Fruit fly (Drosophila melanogaster) whole organism, wandering third instar larva: ENCODE measurements around the gene raw.

ENCODE experiments used
- Abd-B ChIP-seq: fragments of >200 bp; optimal IDR thresholded peaks from 2 replicates; lab custom pipeline; 2017; ENCODE audit warnings: missing biosample characterization, missing genetic modification characterization
- CG9705 ChIP-seq: fragments of 200-800 bp; sonication (Bioruptor generic); optimal IDR thresholded peaks from 2 replicates; lab custom pipeline; 2018; ENCODE audit warnings: missing biosample characterization, mild to moderate bottlenecking, missing genetic modification characterization
- Dfd ChIP-seq: fragments of >200 bp; optimal IDR thresholded peaks from 2 replicates; lab custom pipeline; 2017; ENCODE audit warnings: missing biosample characterization, missing genetic modification characterization
- Dif ChIP-seq: fragments of 200-275, 200-300 bp; sonication (Bioruptor generic); optimal IDR thresholded peaks from 2 replicates; lab custom pipeline; 2018; ENCODE audit warnings: missing biosample characterization, missing genetic modification characterization; ENCODE audit not compliant: partially characterized antibody
- HLH106 ChIP-seq: fragments of 200-800 bp; optimal IDR thresholded peaks from 3 replicates; lab custom pipeline; 2019; ENCODE audit warnings: missing biosample characterization, mild to moderate bottlenecking, missing genetic modification characterization, moderate library complexity
- Hnf4 ChIP-seq: fragments of 200-800 bp; sonication (Bioruptor generic); optimal IDR thresholded peaks from 2 replicates; lab custom pipeline; 2016; ENCODE audit warnings: missing biosample characterization, mild to moderate bottlenecking, missing genetic modification characterization
- Hr78 ChIP-seq: fragments of >200 bp; optimal IDR thresholded peaks from 2 replicates; lab custom pipeline; 2017; ENCODE audit warnings: missing biosample characterization, missing genetic modification characterization
- Jra ChIP-seq: sonication (Bioruptor generic); optimal IDR thresholded peaks from 2 replicates; lab custom pipeline; 2016; ENCODE audit warnings: missing biosample characterization, missing genetic modification characterization
- Mio ChIP-seq: sonication (Bioruptor generic); optimal IDR thresholded peaks from 2 replicates; lab custom pipeline; 2016; ENCODE audit warnings: missing biosample characterization, missing genetic modification characterization
- N ChIP-seq: fragments of >200 bp; optimal IDR thresholded peaks from 2 replicates; lab custom pipeline; 2018; ENCODE audit warnings: missing biosample characterization, missing external identifiers, missing genetic modification characterization
- OdsH ChIP-seq: fragments of 200-800 bp; sonication (Bioruptor generic); optimal IDR thresholded peaks from 2 replicates; lab custom pipeline; 2016; ENCODE audit warnings: missing biosample characterization, mild to moderate bottlenecking, missing genetic modification characterization
- Rel ChIP-seq, 2 experiments: fragments of 200-800 bp; sonication (Bioruptor generic) in 1 of 2; optimal IDR thresholded peaks; 2 replicates in 1 of 2; 3 replicates in 1 of 2; lab custom pipeline; 2016 to 2019; ENCODE audit warnings: mild to moderate bottlenecking in 2 of 2, missing biosample characterization in 2 of 2, missing genetic modification characterization in 2 of 2, moderate library complexity in 1 of 2
- Vsx2 ChIP-seq: fragments of 200-300, 225-300 bp; sonication (Bioruptor generic); optimal IDR thresholded peaks from 2 replicates; lab custom pipeline; 2018; ENCODE audit warnings: missing biosample characterization, missing genetic modification characterization; ENCODE audit not compliant: partially characterized antibody
- br ChIP-seq: fragments of 200-800 bp; sonication (Bioruptor generic); optimal IDR thresholded peaks from 2 replicates; lab custom pipeline; 2016; ENCODE audit warnings: missing biosample characterization, missing genetic modification characterization
- brk ChIP-seq: fragments of 200-800 bp; sonication (Bioruptor generic); optimal IDR thresholded peaks from 2 replicates; lab custom pipeline; 2016; ENCODE audit warnings: missing biosample characterization, mild to moderate bottlenecking, missing genetic modification characterization
- dmrt93B ChIP-seq: fragments of 200-800 bp; sonication (Bioruptor generic); optimal IDR thresholded peaks from 2 replicates; lab custom pipeline; 2018; ENCODE audit warnings: missing biosample characterization, mild to moderate bottlenecking, missing genetic modification characterization
- dsf ChIP-seq: sonication (Bioruptor generic); optimal IDR thresholded peaks from 2 replicates; lab custom pipeline; 2016; ENCODE audit warnings: missing biosample characterization, missing genetic modification characterization, borderline replicate concordance
- ey ChIP-seq: fragments of 200-800 bp; sonication (Bioruptor generic); optimal IDR thresholded peaks from 2 replicates; lab custom pipeline; 2016; ENCODE audit warnings: missing biosample characterization, missing genetic modification characterization
- foxo ChIP-seq, 2 experiments: fragments of 200-800 bp; sonication (Bioruptor generic); optimal IDR thresholded peaks; 2 replicates in 1 of 2; 3 replicates in 1 of 2; lab custom pipeline; 2016 to 2017; ENCODE audit warnings: missing biosample characterization in 2 of 2, missing genetic modification characterization in 2 of 2
- fru ChIP-seq: fragments of 200-800 bp; sonication (Bioruptor generic); optimal IDR thresholded peaks from 3 replicates; lab custom pipeline; 2016; ENCODE audit warnings: missing biosample characterization, mild to moderate bottlenecking, missing genetic modification characterization
- h ChIP-seq: fragments of 200-800 bp; sonication (Bioruptor generic); optimal IDR thresholded peaks from 3 replicates; lab custom pipeline; 2016; ENCODE audit warnings: missing biosample characterization, mild to moderate bottlenecking, missing genetic modification characterization
- jim ChIP-seq: fragments of 175-275, 200-325 bp; sonication (Bioruptor generic); optimal IDR thresholded peaks from 2 replicates; lab custom pipeline; 2016; ENCODE audit warnings: missing biosample characterization, mild to moderate bottlenecking, missing genetic modification characterization
- lola ChIP-seq: fragments of >200 bp; optimal IDR thresholded peaks from 2 replicates; lab custom pipeline; 2017; ENCODE audit warnings: missing biosample characterization, missing genetic modification characterization
- pan ChIP-seq: fragments of >200 bp; optimal IDR thresholded peaks from 2 replicates; lab custom pipeline; 2017
- psq ChIP-seq: fragments of 200-800 bp; sonication (Bioruptor generic); optimal IDR thresholded peaks from 3 replicates; lab custom pipeline; 2017; ENCODE audit warnings: missing biosample characterization, mild to moderate bottlenecking, missing genetic modification characterization, moderate library complexity
- rgr ChIP-seq: fragments of 200-800 bp; sonication (Bioruptor generic); optimal IDR thresholded peaks from 3 replicates; lab custom pipeline; 2016; ENCODE audit warnings: missing biosample characterization, mild to moderate bottlenecking, missing genetic modification characterization
- sv ChIP-seq: fragments of 200-800 bp; sonication (Bioruptor generic); optimal IDR thresholded peaks from 3 replicates; lab custom pipeline; 2016; ENCODE audit warnings: missing biosample characterization, missing genetic modification characterization
- tai ChIP-seq: sonication (Bioruptor generic); optimal IDR thresholded peaks from 2 replicates; lab custom pipeline; 2016; ENCODE audit warnings: missing biosample characterization, missing genetic modification characterization
- usp ChIP-seq: fragments of >200 bp; optimal IDR thresholded peaks from 2 replicates; lab custom pipeline; 2017; ENCODE audit warnings: missing biosample characterization, missing genetic modification characterization
- woc ChIP-seq: sonication (Bioruptor generic); optimal IDR thresholded peaks from 2 replicates; lab custom pipeline; 2016; ENCODE audit warnings: missing biosample characterization, mild to moderate bottlenecking, missing genetic modification characterization

Gene raw

DNA sequence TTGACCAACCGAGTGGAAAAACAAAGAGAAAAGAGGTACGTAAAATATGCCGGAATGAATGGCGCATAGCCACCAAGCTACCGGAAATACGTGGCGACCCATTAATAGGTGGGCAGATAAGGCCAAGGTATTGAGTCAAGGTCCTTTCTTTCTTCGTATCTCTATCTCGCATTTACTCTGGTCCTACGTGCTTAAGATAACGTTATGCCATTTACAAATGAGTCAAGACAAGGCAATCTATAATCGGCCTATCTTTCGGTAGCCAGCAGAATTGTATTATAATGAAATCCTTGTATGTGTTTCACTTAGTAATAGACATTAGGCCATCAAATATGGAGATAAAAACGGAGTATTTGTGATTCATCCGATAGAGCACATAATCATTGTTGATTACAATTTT lies 24.1 kb downstream of the raw start:
- TF ChIP-seq h (GFP tag; lab: Kevin White, UChicago) (no peak), OdsH (no peak), Mio (GFP tag; lab: Kevin White, UChicago) (no peak), Jra (no peak), Rel (GFP tag; optimal IDR thresholded peaks at IDR 0.05; lab: Kevin White, UChicago) (no peak), Rel (tag; optimal IDR thresholded peaks at IDR 0.05; lab: Kevin White, UChicago) (no peak), Dif (GFP tag; lab: Kevin White, UChicago) (no peak), HLH106 (tag; lab: Kevin White, UChicago) (no peak), Vsx2 (no peak), ey (GFP tag; lab: Kevin White, UChicago) (no peak), fru (GFP tag; lab: Kevin White, UChicago) (no peak), foxo (GFP tag; optimal IDR thresholded peaks at IDR 0.05; lab: Kevin White, UChicago) (no peak), Abd-B (GFP tag; lab: Kevin White, UChicago) (no peak), jim (GFP tag; lab: Kevin White, UChicago) (no peak), woc (GFP tag; lab: Kevin White, UChicago) (no peak), pan (lab: Kevin White, UChicago) (no peak), Hr78 (GFP tag; lab: Kevin White, UChicago) (no peak), sv (GFP tag; lab: Kevin White, UChicago) (no peak), lola (no peak), br (GFP tag; lab: Kevin White, UChicago) (no peak)

DNA sequence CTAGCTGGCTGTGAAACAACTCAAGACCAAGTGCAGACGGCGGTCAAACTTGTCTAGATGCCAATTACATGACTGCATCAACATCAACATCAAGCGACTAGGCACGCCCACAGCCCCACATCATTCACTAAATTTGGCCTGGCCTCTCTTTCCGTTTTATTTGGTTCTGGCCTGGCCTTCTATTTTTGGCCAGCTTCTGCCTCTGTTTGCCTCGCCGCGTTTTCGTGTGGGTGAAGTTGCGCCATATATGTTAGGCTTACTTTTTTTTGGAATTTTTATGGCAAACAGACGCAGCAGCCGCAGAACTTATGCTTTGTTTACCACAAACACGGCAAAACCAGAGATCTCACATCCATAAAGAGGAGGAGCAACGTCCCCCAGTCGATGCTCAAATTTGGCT lies 25.0 kb downstream of the raw start:
- TF ChIP-seq brk (GFP tag; lab: Kevin White, UChicago) (no peak), br (GFP tag; lab: Kevin White, UChicago) (no peak), psq (GFP tag; lab: Kevin White, UChicago) (no peak), Dfd (GFP tag; lab: Kevin White, UChicago) (no peak), rgr (no peak), jim (GFP tag; lab: Kevin White, UChicago) (no peak), dsf (GFP tag; lab: Kevin White, UChicago) (no peak), ey (GFP tag; lab: Kevin White, UChicago) (no peak), pan (lab: Kevin White, UChicago) (no peak), CG9705 (no peak), Mio (GFP tag; lab: Kevin White, UChicago) (no peak), dmrt93B (GFP tag; lab: Kevin White, UChicago) (no peak), Rel (GFP tag; optimal IDR thresholded peaks at IDR 0.05; lab: Kevin White, UChicago) (no peak), Rel (tag; optimal IDR thresholded peaks at IDR 0.05; lab: Kevin White, UChicago) (no peak), Hr78 (GFP tag; lab: Kevin White, UChicago) (no peak), Hnf4 (GFP tag; lab: Kevin White, UChicago) (no peak), tai (GFP tag; lab: Kevin White, UChicago) (no peak)

DNA sequence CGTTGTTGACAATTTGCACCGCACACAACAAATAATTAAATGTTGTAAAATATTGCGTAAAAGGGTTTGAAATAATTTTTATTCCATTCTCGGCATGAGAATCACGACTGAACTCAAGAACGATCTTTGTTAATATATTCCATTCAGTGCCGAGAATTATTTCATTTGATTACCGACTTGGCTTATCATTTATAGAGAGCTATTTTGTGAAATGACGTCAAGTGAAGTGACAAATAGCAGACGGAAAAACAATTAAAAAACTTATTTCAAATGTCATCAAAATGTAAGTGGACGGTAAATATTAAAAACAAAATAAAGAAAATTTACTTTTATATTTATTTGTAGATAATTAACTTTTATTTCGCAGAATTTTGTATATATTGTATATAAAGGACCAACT lies 25.9 kb downstream of the raw start:
- TF ChIP-seq dsf (GFP tag; lab: Kevin White, UChicago) (no peak), jim (GFP tag; lab: Kevin White, UChicago) (no peak), br (GFP tag; lab: Kevin White, UChicago) (no peak), Hnf4 (GFP tag; lab: Kevin White, UChicago) (no peak), pan (lab: Kevin White, UChicago) (no peak), usp (GFP tag; lab: Kevin White, UChicago) (no peak), Rel (GFP tag; optimal IDR thresholded peaks at IDR 0.05; lab: Kevin White, UChicago) (no peak), Rel (tag; optimal IDR thresholded peaks at IDR 0.05; lab: Kevin White, UChicago) (no peak), OdsH (no peak), h (GFP tag; lab: Kevin White, UChicago) (no peak), rgr (no peak), psq (GFP tag; lab: Kevin White, UChicago) (no peak), N (GFP tag; lab: Kevin White, UChicago) (no peak)

DNA sequence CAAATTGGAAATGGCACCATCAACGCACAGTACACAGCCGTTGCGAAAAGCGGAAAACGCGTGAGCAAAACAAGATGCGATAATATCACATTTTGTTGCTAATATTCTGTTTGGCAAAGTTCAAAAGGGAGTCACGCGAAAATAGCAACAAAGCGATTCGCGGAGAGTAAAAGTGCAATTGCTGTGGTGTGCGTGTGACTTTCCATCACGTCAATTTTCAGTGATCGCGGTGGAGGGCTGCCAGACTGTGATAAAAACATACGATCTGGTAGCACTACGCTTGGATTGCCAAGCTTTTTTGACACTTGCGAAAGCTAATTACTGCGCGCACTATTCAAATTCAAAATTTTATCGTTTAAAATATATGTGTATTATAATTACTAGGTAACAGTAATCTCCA lies 31.0 kb downstream of the raw start, which contains the start of gene Hnf4:
Gene Hnf4, minus strand, starts transcription at position 199 of the 400 bp plus-strand sequence.
- TF ChIP-seq pan (lab: Kevin White, UChicago) (no peak), N (GFP tag; lab: Kevin White, UChicago) (no peak), Rel (GFP tag; optimal IDR thresholded peaks at IDR 0.05; lab: Kevin White, UChicago) (no peak), Rel (tag; optimal IDR thresholded peaks at IDR 0.05; lab: Kevin White, UChicago) (peak; percentile 66), Vsx2 (peak; percentile 97), brk (GFP tag; lab: Kevin White, UChicago) (peak; percentile 21), Dif (GFP tag; lab: Kevin White, UChicago) (peak; percentile 62), HLH106 (tag; lab: Kevin White, UChicago) (peak; percentile 3), h (GFP tag; lab: Kevin White, UChicago) (peak; percentile 13), Abd-B (GFP tag; lab: Kevin White, UChicago) (no peak), jim (GFP tag; lab: Kevin White, UChicago) (no peak), foxo (GFP tag; optimal IDR thresholded peaks at IDR 0.05; lab: Kevin White, UChicago) (peak in 1 of 2 experiments; percentile 6), Hnf4 (GFP tag; lab: Kevin White, UChicago) (peak; percentile 33), psq (GFP tag; lab: Kevin White, UChicago) (no peak), OdsH (no peak), woc (GFP tag; lab: Kevin White, UChicago) (no peak)
